Worm (Caenorhabditis elegans): Measurements from ENCODE around the gene ndx-2.

The ndx-2 gene

DNA sequence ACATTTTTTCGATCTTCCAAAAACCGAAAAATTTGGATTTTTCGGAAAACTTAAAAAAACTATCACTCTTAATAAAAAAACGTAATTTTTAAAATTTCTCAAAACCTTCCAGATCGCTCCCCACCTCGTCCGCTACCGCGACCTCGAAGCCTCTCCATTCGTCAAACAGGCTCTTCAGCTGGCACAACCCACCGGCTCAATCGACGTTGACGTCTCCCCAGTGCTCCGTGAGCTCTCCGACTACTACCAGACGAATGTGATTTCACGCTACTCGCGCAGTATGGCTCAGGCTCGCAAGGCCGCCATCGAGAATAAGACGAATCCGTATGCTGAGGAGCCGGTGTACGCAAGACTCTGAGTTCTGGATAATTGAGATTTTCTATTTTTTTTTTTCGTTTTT is 41.6 kb upstream of the ndx-2 start:
- TF ChIP-seq daf-8 (GFP tag; IDR thresholded peaks at IDR 0.05), result no peak
- TF ChIP-seq D1046.2 (GFP tag; IDR thresholded peaks at IDR 0.05), result 0 out of 2 replicates have a peak, but pooled peaks have one; percentile 29
- no peak for TF ChIP-seq zfp-3 (GFP tag; conservative IDR thresholded peaks at IDR 0.05)
- no peak for TF ChIP-seq unc-62 (GFP tag; optimal IDR thresholded peaks at IDR 0.05 in 1 of 2)
- no peak for TF ChIP-seq unc-62 (tag; optimal IDR thresholded peaks at IDR 0.05)
- peak; percentile 62 for TF ChIP-seq set-16 (GFP tag; IDR thresholded peaks at IDR 0.05)
- no peak for TF ChIP-seq rbr-2 (tag; optimal IDR thresholded peaks at IDR 0.05)

ce11 chrV:2703299-2703698 is 38.5 kb upstream of the ndx-2 start:
- 0 out of 2 replicates have a peak, but pooled peaks have one; percentile 24 for TF ChIP-seq egl-43 (GFP tag; IDR thresholded peaks at IDR 0.05)
- no peak for TF ChIP-seq nhr-111 (GFP tag; optimal IDR thresholded peaks at IDR 0.05)
- TF ChIP-seq daf-8 (GFP tag; IDR thresholded peaks at IDR 0.05), result no peak
- no peak for TF ChIP-seq F37D6.2 (tag; optimal IDR thresholded peaks at IDR 0.05)
- TF ChIP-seq F44E2.7 (GFP tag; IDR thresholded peaks at IDR 0.05), result 0 out of 2 replicates have a peak, but pooled peaks have one; percentile 13
- peak; percentile 90 for TF ChIP-seq aha-1 (tag)
- no peak for TF ChIP-seq lin-38 (GFP tag; IDR thresholded peaks at IDR 0.05)
- no peak for TF ChIP-seq dmd-8 (GFP tag; IDR thresholded peaks at IDR 0.05)
- no peak for TF ChIP-seq fkh-10 (GFP tag; optimal IDR thresholded peaks at IDR 0.05)
- TF ChIP-seq lsy-2 (tag; optimal IDR thresholded peaks at IDR 0.05), result no peak
- no peak for TF ChIP-seq ZK546.5 (tag; optimal IDR thresholded peaks at IDR 0.05)
- TF ChIP-seq sdz-12 (GFP tag; optimal IDR thresholded peaks at IDR 0.05), result peak; percentile 38
- no peak for TF ChIP-seq pqm-1 (tag; optimal IDR thresholded peaks at IDR 0.05)
- TF ChIP-seq php-3 (GFP tag; IDR thresholded peaks at IDR 0.05), result no peak
- TF ChIP-seq arid-1 (GFP tag; conservative IDR thresholded peaks at IDR 0.05), result no peak
- no peak for TF ChIP-seq cey-2 (tag; optimal IDR thresholded peaks at IDR 0.05; ENCODE audit: borderline replicate concordance, insufficient read depth)
- no peak for TF ChIP-seq tag-97 (GFP tag; IDR thresholded peaks at IDR 0.05)
- peak; percentile 84 for TF ChIP-seq set-16 (GFP tag; IDR thresholded peaks at IDR 0.05)

DNA sequence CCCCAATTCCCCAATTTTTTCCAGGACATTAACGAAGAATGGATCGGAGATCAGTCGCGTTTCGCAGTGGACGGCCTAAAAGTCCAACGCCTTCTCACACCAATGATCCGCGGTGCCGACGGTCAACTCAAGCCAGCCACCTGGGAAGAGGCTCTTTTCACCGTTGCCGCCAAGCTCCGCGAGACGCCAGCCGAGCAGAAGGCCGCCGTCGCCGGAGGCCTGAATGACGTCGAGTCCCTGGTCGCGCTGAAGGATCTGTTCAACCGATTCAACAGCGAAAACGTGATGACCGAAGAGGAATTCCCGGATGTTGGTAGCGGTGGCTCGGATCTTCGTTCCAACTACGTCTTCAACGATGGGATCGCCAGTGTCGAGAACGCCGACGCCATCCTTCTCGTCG is 38.1 kb upstream of the ndx-2 start:
- peak in 1 of 2 experiments; percentile 88 for TF ChIP-seq unc-62 (GFP tag; optimal IDR thresholded peaks at IDR 0.05 in 1 of 2)
- no peak for TF ChIP-seq unc-62 (tag; optimal IDR thresholded peaks at IDR 0.05)
- TF ChIP-seq Y105C5A.15 (GFP tag; IDR thresholded peaks at IDR 0.05), result no peak
- 0 out of 2 replicates have a peak, but pooled peaks have one; percentile 9 for TF ChIP-seq mdt-29 (GFP tag; IDR thresholded peaks at IDR 0.05)
- TF ChIP-seq ama-1 (optimal IDR thresholded peaks at IDR 0.05), result no peak
- no peak for TF ChIP-seq aly-2 (tag; optimal IDR thresholded peaks at IDR 0.05)
- peak; percentile 82 for TF ChIP-seq set-16 (GFP tag; IDR thresholded peaks at IDR 0.05)

ce11 chrV:2698826-2699225 is 34.0 kb upstream of the ndx-2 start, which contains the start of gene nuo-5:
Gene nuo-5, plus strand, starts transcription at chrV:2698972.
- no peak for TF ChIP-seq ceh-20 (GFP tag; IDR thresholded peaks at IDR 0.05)
- peak in 1 of 2 experiments; percentile 61 for TF ChIP-seq unc-62 (GFP tag; optimal IDR thresholded peaks at IDR 0.05 in 1 of 2)
- no peak for TF ChIP-seq unc-62 (tag; optimal IDR thresholded peaks at IDR 0.05)
- 0 out of 2 replicates have a peak, but pooled peaks have one; percentile 18 for TF ChIP-seq lin-38 (GFP tag; IDR thresholded peaks at IDR 0.05)
- 0 out of 2 replicates have a peak, but pooled peaks have one; percentile 27 for TF ChIP-seq pha-4 (GFP tag; IDR thresholded peaks at IDR 0.05)
- TF ChIP-seq pha-4 (tag; optimal IDR thresholded peaks at IDR 0.05), result no peak

- peak in 1 of 2 experiments; percentile 11 for TF ChIP-seq lsy-2 (tag; optimal IDR thresholded peaks at IDR 0.05)
- 0 out of 2 replicates have a peak, but pooled peaks have one; percentile 14 for TF ChIP-seq arid-1 (GFP tag; conservative IDR thresholded peaks at IDR 0.05)
- TF ChIP-seq set-16 (GFP tag; IDR thresholded peaks at IDR 0.05), result no peak
- TF ChIP-seq pha-4 (GFP tag; IDR thresholded peaks at IDR 0.05), result no peak
- no peak for TF ChIP-seq pha-4 (tag; optimal IDR thresholded peaks at IDR 0.05)
- TF ChIP-seq fkh-10 (GFP tag; optimal IDR thresholded peaks at IDR 0.05), result no peak
- TF ChIP-seq spr-1 (tag; optimal IDR thresholded peaks at IDR 0.05), result no peak
- peak; percentile 24 for TF ChIP-seq mes-2 (tag; optimal IDR thresholded peaks at IDR 0.05; ENCODE audit: poor library complexity, severe bottlenecking)
- TF ChIP-seq mdt-29 (GFP tag; IDR thresholded peaks at IDR 0.05), result no peak
- TF ChIP-seq lin-38 (GFP tag; IDR thresholded peaks at IDR 0.05), result peak; percentile 52
- TF ChIP-seq rbr-2 (tag; optimal IDR thresholded peaks at IDR 0.05), result no peak
- no peak for TF ChIP-seq T26A8.4 (GFP tag; IDR thresholded peaks at IDR 0.05)
- no peak for TF ChIP-seq cey-2 (tag; optimal IDR thresholded peaks at IDR 0.05; ENCODE audit: borderline replicate concordance, insufficient read depth)
- TF ChIP-seq madf-5 (GFP tag; IDR thresholded peaks at IDR 0.05), result no peak
- no peak for TF ChIP-seq saeg-2 (GFP tag; IDR thresholded peaks at IDR 0.05)
These were observed 32.9 kb upstream of the ndx-2 start for ce11 chrV:2697693-2698092.
